Worm (Caenorhabditis elegans): ENCODE measurements around the gene crh-1.

crh-1 gene

DNA sequence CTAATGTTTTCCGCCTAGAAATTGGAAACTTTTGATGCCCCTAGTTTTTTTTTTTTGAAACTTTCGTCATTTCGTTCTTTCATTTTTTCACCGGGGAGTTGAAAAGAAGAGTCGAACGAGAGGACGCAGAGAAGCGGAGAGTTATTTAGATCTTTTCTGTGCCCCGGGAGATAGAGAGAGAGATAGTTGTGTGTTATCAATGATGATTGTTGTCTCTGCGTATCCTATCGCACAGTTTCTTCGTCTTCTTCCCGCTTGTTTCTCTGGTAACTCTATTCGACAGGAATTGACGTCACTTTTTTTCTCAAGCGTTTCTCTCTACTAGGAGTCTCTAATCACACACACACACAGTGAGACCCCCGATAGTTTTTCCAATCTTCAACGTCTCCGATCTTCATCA lies 31.7 kb downstream of the crh-1 start (continued):
- TF ChIP-seq fos-1 (tag; optimal IDR thresholded peaks at IDR 0.05): no peak
- peak; percentile 83 for TF ChIP-seq lin-14 (GFP tag; optimal IDR thresholded peaks at IDR 0.05)
- TF ChIP-seq nhr-237 (tag; optimal IDR thresholded peaks at IDR 0.05): no peak
- TF ChIP-seq C34B4.2 (tag; optimal IDR thresholded peaks at IDR 0.05): no peak
- TF ChIP-seq skn-1 (tag; optimal IDR thresholded peaks at IDR 0.05): peak; percentile 45
- TF ChIP-seq nhr-12 (tag; optimal IDR thresholded peaks at IDR 0.05): no peak
- TF ChIP-seq egl-27 (tag; optimal IDR thresholded peaks at IDR 0.05): peak in 1 of 2 experiments; percentile 33
- no peak for TF ChIP-seq alr-1 (tag; optimal IDR thresholded peaks at IDR 0.05; ENCODE audit: borderline replicate concordance)
- peak; percentile 27 for TF ChIP-seq rnt-1 (tag; optimal IDR thresholded peaks at IDR 0.05)
- TF ChIP-seq dpl-1 (GFP tag; optimal IDR thresholded peaks at IDR 0.05): peak; percentile 11 to 17 (median 16)
- TF ChIP-seq fkh-4 (tag; optimal IDR thresholded peaks at IDR 0.05; ENCODE audit: borderline replicate concordance): no peak
- peak; percentile 8 to 79 for TF ChIP-seq lsy-2 (tag; optimal IDR thresholded peaks at IDR 0.05)
- TF ChIP-seq ztf-4 (tag; optimal IDR thresholded peaks at IDR 0.05): no peak
- TF ChIP-seq aha-1 (tag; optimal IDR thresholded peaks at IDR 0.05): no peak
- TF ChIP-seq nhr-47 (tag; optimal IDR thresholded peaks at IDR 0.05): peak; percentile 54
- TF ChIP-seq snu-23 (GFP tag; optimal IDR thresholded peaks at IDR 0.05): peak; percentile 78
- peak; percentile 25 for TF ChIP-seq lin-13 (GFP tag; optimal IDR thresholded peaks at IDR 0.05)
- TF ChIP-seq unc-62 (GFP tag; optimal IDR thresholded peaks at IDR 0.05): no peak
- peak; percentile 26 for TF ChIP-seq swsn-7 (tag; optimal IDR thresholded peaks at IDR 0.05)
- no peak for TF ChIP-seq mab-9 (GFP tag; IDR thresholded peaks at IDR 0.05)
- peak in 1 of 2 experiments; percentile 80 for TF ChIP-seq lin-35 (GFP tag; optimal IDR thresholded peaks at IDR 0.05)
- TF ChIP-seq lir-3 (tag; optimal IDR thresholded peaks at IDR 0.05; ENCODE audit: poor library complexity): peak; percentile 6
- peak; percentile 88 for TF ChIP-seq pqm-1 (tag; optimal IDR thresholded peaks at IDR 0.05)
- TF ChIP-seq hlh-17 (GFP tag; optimal IDR thresholded peaks at IDR 0.05; ENCODE audit: borderline replicate concordance): no peak

DNA sequence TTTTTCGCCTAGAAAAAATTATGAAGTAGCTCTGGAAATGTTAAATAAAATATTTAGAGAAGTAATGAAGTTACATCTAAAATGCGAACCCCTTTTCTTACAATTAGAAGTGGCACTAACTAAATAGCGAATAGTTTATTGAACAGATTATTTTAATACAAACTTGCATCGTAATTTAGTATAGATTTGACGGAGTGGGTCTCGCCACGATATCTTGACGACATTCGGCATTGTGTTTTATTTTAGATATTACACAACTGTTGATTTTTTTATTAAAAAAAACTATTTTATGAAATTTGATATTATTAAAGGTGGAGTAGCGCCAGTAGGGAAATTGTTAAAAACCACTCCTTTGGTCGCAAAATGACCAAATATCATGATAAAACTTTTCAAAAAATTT lies 32.3 kb downstream of the crh-1 start:
- TF ChIP-seq swsn-7 (tag; optimal IDR thresholded peaks at IDR 0.05) (no peak), nhr-11 (tag; optimal IDR thresholded peaks at IDR 0.05) (no peak), nhr-20 (tag; optimal IDR thresholded peaks at IDR 0.05) (no peak), alr-1 (tag; optimal IDR thresholded peaks at IDR 0.05; ENCODE audit: borderline replicate concordance) (no peak), unc-98 (GFP tag; IDR thresholded peaks at IDR 0.05) (no peak), F16B12.6 (tag; optimal IDR thresholded peaks at IDR 0.05) (no peak), egl-13 (tag; optimal IDR thresholded peaks at IDR 0.05) (no peak), fos-1 (tag; optimal IDR thresholded peaks at IDR 0.05) (no peak), pqm-1 (tag; optimal IDR thresholded peaks at IDR 0.05) (no peak)

DNA sequence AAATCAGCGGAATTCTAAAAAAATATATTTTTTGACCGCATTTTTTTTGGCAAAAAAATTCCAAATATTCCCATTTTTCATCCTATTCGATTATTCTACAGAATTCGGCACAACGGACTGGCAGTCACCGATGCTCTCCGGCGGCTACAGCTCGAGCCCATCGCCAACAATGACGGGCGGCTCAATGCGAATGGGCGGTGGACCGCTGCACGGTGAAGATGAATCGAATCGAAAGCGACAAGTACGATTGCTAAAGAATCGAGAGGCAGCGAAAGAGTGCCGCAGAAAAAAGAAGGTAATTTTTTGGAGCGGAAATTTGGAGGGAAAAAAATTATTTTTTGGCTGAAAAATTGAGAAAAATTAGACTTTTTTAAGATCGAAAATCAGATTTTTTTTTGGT lies 34.8 kb downstream of the crh-1 start:
- TF ChIP-seq fkh-8 (tag; optimal IDR thresholded peaks at IDR 0.05) (peak; percentile 10), nhr-85 (tag) (peak; percentile 48), alr-1 (tag; optimal IDR thresholded peaks at IDR 0.05; ENCODE audit: borderline replicate concordance) (no peak), snpc-4 (tag; optimal IDR thresholded peaks at IDR 0.05) (no peak), ztf-4 (tag; optimal IDR thresholded peaks at IDR 0.05) (no peak)

DNA sequence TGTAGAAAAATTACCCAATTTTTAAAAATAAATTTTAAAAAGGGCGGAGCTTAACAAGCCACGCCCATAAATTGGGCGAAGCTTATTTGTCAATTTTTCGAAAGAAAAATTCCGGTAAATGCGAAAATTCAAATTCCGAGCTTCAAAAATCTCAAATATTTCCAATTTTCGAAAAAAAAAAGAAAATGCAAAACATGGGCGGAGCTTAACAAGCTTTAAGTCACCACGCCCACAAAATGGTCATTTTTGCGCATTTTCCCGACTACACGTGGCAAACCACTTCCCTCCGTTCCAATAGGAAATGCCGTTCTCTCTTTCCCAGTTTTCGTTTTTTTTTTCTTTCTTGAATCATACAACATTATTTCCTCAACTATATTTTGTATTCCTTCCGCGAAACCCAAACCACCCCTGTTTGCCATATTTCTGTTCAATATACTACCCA lies 37.0 kb downstream of the crh-1 start:
- TF ChIP-seq nhr-71 (tag; optimal IDR thresholded peaks at IDR 0.05): peak; percentile 12
- no peak for TF ChIP-seq efl-1 (optimal IDR thresholded peaks at IDR 0.05)
- peak in 1 of 2 experiments; percentile 53 for TF ChIP-seq efl-1 (GFP tag; optimal IDR thresholded peaks at IDR 0.05 in 1 of 2)
- TF ChIP-seq grh-1 (GFP tag; IDR thresholded peaks at IDR 0.05): no peak; the same call in 1 of the 2 replicates

All from whole organism, L1 larva.